Worm (Caenorhabditis elegans): Measurements from ENCODE around the gene M6.4.

DNA sequence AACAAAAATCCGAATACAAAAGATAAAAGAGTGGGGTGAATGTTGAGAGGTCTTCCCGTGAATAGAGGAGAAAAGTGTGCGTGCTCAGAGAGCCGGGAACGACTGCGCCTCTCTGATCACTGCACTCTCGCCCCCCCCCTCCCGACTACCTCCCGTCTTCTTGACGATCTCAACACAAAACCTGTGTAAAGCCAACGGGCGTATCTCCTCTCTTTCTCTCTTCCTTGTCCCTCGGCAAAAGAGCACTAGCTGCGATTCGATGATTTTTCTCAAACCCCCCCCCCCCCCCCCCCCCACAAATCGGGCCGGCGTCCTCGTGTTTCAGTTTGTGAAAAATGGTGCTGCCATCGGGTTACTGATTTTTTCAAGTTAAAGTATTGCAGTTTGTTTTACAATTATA, 7.3 kb upstream of the M6.4 start:
- TF ChIP-seq mls-2 (tag; optimal IDR thresholded peaks at IDR 0.05) (no peak), M03D4.4 (tag; optimal IDR thresholded peaks at IDR 0.05) (no peak), nhr-237 (tag; optimal IDR thresholded peaks at IDR 0.05) (no peak), lin-13 (tag; optimal IDR thresholded peaks at IDR 0.05) (no peak), mep-1 (tag; optimal IDR thresholded peaks at IDR 0.05) (no peak)

All from whole organism, mixed stage, embryonic.